Comparison of ENCODE assay signal across 1 fruit fly cellular context in genomic region chrX:9251212-9251877, dm6.
TF ChIP-seq lines count a peak whose summit lies in the region.

No protein-coding gene starts in this region.

TF ChIP-seq in whole organism, embryonic, 481 proteins besides CTCF, POLR2A, EP300 and RAD21 (continued from another document):
- TF ChIP-seq BEAF-32 (GFP tag; optimal IDR thresholded peaks at IDR 0.05; lab: Kevin White, UChicago), result no peak
- TF ChIP-seq Hr78 (GFP tag; optimal IDR thresholded peaks at IDR 0.05; lab: Kevin White, UChicago), result peak in 1 of 2 experiments; percentile 8
- no peak for TF ChIP-seq CG6854 (GFP tag; optimal IDR thresholded peaks at IDR 0.05; lab: Kevin White, UChicago)
- TF ChIP-seq CG7745 (tag; optimal IDR thresholded peaks at IDR 0.05; lab: Kevin White, UChicago), result no peak
- TF ChIP-seq CG6813 (GFP tag; optimal IDR thresholded peaks at IDR 0.05; lab: Kevin White, UChicago), result no peak
- TF ChIP-seq H15 (GFP tag; IDR thresholded peaks at IDR 0.05; lab: Robert Waterston, UW), result no peak
- TF ChIP-seq CG33213 (GFP tag; optimal IDR thresholded peaks at IDR 0.05; lab: Kevin White, UChicago), result no peak
- no peak for TF ChIP-seq HLH4C (GFP tag; IDR thresholded peaks at IDR 0.05; lab: Robert Waterston, UW; ENCODE audit: partially characterized antibody)
- TF ChIP-seq CG15696 (tag; optimal IDR thresholded peaks at IDR 0.05; lab: Kevin White, UChicago), result no peak
- peak; percentile 30 for TF ChIP-seq CG17359 (tag; optimal IDR thresholded peaks at IDR 0.05; lab: Kevin White, UChicago)
- no peak for TF ChIP-seq ken (GFP tag; IDR thresholded peaks at IDR 0.05; lab: Robert Waterston, UW)
